Worm (Caenorhabditis elegans) whole organism, L1 larva: Measurements from ENCODE around the gene T21B4.15.
A peak's percentile ranks its signal among the peaks of the same experiment; 100 is the strongest.

Source experiments
- dpl-1 ChIP-seq, 3 experiments: fragments of 150-350 bp in 2 of 3; sonication (generic microtip) in 1 of 3; optimal IDR thresholded peaks; 2 replicates each; lab custom pipeline; 2014 to 2017; ENCODE audit warnings: missing biosample characterization in 3 of 3, missing genetic modification characterization in 3 of 3, missing genetic modification reagents in 3 of 3
- nhr-12 ChIP-seq: sonication (generic microtip); optimal IDR thresholded peaks from 2 replicates; lab custom pipeline; 2017; ENCODE audit warnings: missing biosample characterization, missing genetic modification characterization
- nhr-28 ChIP-seq: fragments of 150-350 bp; optimal IDR thresholded peaks from 2 replicates; lab custom pipeline; 2014; ENCODE audit warnings: missing biosample characterization, missing genetic modification characterization
- pqm-1 ChIP-seq: sonication (generic microtip); optimal IDR thresholded peaks from 3 replicates; lab custom pipeline; 2017; ENCODE audit warnings: missing biosample characterization, missing genetic modification characterization
- rnt-1 ChIP-seq: sonication (generic microtip); optimal IDR thresholded peaks from 2 replicates; lab custom pipeline; 2016; ENCODE audit warnings: mild to moderate bottlenecking, missing genetic modification characterization, moderate library complexity, missing compliant biosample characterization
- tbx-2 ChIP-seq: sonication (generic microtip); optimal IDR thresholded peaks from 2 replicates; lab custom pipeline; 2016; ENCODE audit warnings: missing genetic modification characterization, missing compliant biosample characterization
- unc-130 ChIP-seq: fragments of 150-350 bp; optimal IDR thresholded peaks from 2 replicates; lab custom pipeline; 2017; ENCODE audit warnings: missing biosample characterization, missing genetic modification characterization, inconsistent platforms
- xbp-1 ChIP-seq: sonication (generic microtip); optimal IDR thresholded peaks from 2 replicates; lab custom pipeline; 2016; ENCODE audit warnings: missing genetic modification characterization, missing compliant biosample characterization

ce11 chrII:12494556-12495131 lies 4.6 kb downstream of the T21B4.15 start, which contains the start of gene col-85:
- peak; percentile 12 for TF ChIP-seq unc-130 (tag; lab: Kevin White, UChicago)
- TF ChIP-seq rnt-1 (tag; lab: Kevin White, UChicago): peak; percentile 68
- TF ChIP-seq tbx-2 (tag; lab: Kevin White, UChicago): peak; percentile 62
- TF ChIP-seq nhr-28 (tag; lab: Kevin White, UChicago): no peak
- TF ChIP-seq pqm-1 (tag; lab: Kevin White, UChicago): peak; percentile 11
- TF ChIP-seq nhr-12 (tag; lab: Kevin White, UChicago): no peak
- peak; percentile 60 for TF ChIP-seq xbp-1 (tag; lab: Kevin White, UChicago)
- TF ChIP-seq dpl-1 (GFP tag; optimal IDR thresholded peaks at IDR 0.05; lab: Kevin White, UChicago): peak; percentile 44 to 66 (median 54)
